Worm (Caenorhabditis elegans) whole organism, midembryonic: Measurements from ENCODE around the gene str-199.

Experiments
- T22C8.4 ChIP-seq: fragments of 200-800 bp; sonication (Bioruptor generic); IDR thresholded peaks from 2 replicates; pipeline ENCODE4 v1.3.6; 2022; ENCODE audit warnings: missing genetic modification characterization, missing compliant biosample characterization
- cog-1 ChIP-seq: sonication (generic microtip); optimal IDR thresholded peaks from 2 replicates; lab custom pipeline; 2016; ENCODE audit warnings: missing genetic modification characterization, missing compliant biosample characterization
- flt-1 ChIP-seq: fragments of 200-800 bp; sonication (Bioruptor generic); IDR thresholded peaks from 2 replicates; pipeline ENCODE4 v1.3.6; 2022; ENCODE audit warnings: missing genetic modification characterization, missing compliant biosample characterization
- klf-2 ChIP-seq: fragments of 200-800 bp; sonication (Bioruptor generic); conservative IDR thresholded peaks from 2 replicates; pipeline ENCODE4 v1.3.6; 2022; ENCODE audit warnings: missing genetic modification reagents, missing genetic modification characterization, missing compliant biosample characterization
- med-1 ChIP-seq: sonication (generic microtip); optimal IDR thresholded peaks from 2 replicates; lab custom pipeline; 2017; ENCODE audit warnings: missing genetic modification characterization, mild to moderate bottlenecking, missing compliant biosample characterization, antibody characterized with exemption, missing genetic modification reagents; ENCODE audit not compliant: insufficient read depth
- ref-1 ChIP-seq: fragments of 200-800 bp; sonication (Bioruptor generic); conservative IDR thresholded peaks from 2 replicates; pipeline ENCODE4 v1.3.6; 2022; ENCODE audit warnings: missing genetic modification reagents, missing genetic modification characterization, missing compliant biosample characterization
- tab-1 ChIP-seq: fragments of 200-800 bp; sonication (Bioruptor generic); IDR thresholded peaks from 2 replicates; pipeline ENCODE4 v1.3.6; 2022; ENCODE audit warnings: missing genetic modification characterization, missing compliant biosample characterization
- ztf-23 ChIP-seq: fragments of 200-800 bp; sonication (Bioruptor generic); IDR thresholded peaks from 2 replicates; pipeline ENCODE4 v1.3.6; 2022; ENCODE audit warnings: missing genetic modification reagents, missing genetic modification characterization, missing compliant biosample characterization
- ztf-29 ChIP-seq: fragments of 200-800 bp; sonication (Bioruptor generic); IDR thresholded peaks from 2 replicates; pipeline ENCODE4 v1.3.6; 2022; ENCODE audit warnings: missing genetic modification reagents, missing genetic modification characterization, missing compliant biosample characterization

The str-199 gene

ce11 chrV:17173738-17174137 is 16.6 kb downstream of the str-199 start, which contains the start of gene srbc-25:
srbc-25 (plus strand) TSS chrV:17174038.
- TF ChIP-seq ztf-29 (GFP tag; lab: Robert Waterston, UW) (no peak), cog-1 (no peak), flt-1 (GFP tag; lab: Robert Waterston, UW) (no peak)

DNA sequence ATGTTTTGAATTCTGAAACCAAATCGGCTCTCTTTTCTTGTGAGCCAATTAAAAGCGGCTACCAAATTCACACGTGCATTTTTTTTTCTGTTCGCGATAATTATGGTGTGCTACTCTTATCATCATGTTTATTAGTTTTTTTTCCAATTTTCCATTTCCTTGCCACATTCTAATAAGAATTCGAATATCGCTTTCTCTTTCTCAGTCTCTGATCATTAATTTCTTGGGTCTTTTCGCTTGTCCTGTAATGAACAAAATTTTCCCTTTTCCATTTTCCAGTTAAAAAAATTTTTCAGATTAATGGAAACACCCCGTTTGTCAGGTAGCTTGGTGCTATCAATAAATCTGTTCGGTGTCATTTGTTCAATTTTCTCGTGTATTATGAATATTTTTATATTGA is 18.7 kb downstream of the str-199 start, which contains the start of gene srbc-26:
Gene srbc-26, plus strand, starts transcription at position 301 of the 400 bp plus-strand sequence.
- no peak for TF ChIP-seq ref-1 (GFP tag; lab: Robert Waterston, UW)
- no peak for TF ChIP-seq ztf-29 (GFP tag; lab: Robert Waterston, UW)
- no peak for TF ChIP-seq klf-2 (GFP tag; lab: Robert Waterston, UW)
- TF ChIP-seq med-1 (GFP tag; lab: Kevin White, UChicago), result no peak

- TF ChIP-seq flt-1 (GFP tag; lab: Robert Waterston, UW) (no peak), tab-1 (no peak), ztf-29 (GFP tag; lab: Robert Waterston, UW) (no peak), med-1 (GFP tag; lab: Kevin White, UChicago) (no peak)
These were observed 19.5 kb downstream of the str-199 start, which contains the start of gene srw-51 for ce11 chrV:17170822-17171221. srw-51 (minus strand) TSS chrV:17170922.

ce11 chrV:17167457-17167856 is 22.8 kb downstream of the str-199 start, which contains the start of gene srz-66:
srz-66 (minus strand) TSS chrV:17167557.
- no peak for TF ChIP-seq klf-2 (GFP tag; lab: Robert Waterston, UW)
- no peak for TF ChIP-seq cog-1
- no peak for TF ChIP-seq tab-1
- no peak for TF ChIP-seq ref-1 (GFP tag; lab: Robert Waterston, UW)
- no peak for TF ChIP-seq ztf-29 (GFP tag; lab: Robert Waterston, UW)
- TF ChIP-seq flt-1 (GFP tag; lab: Robert Waterston, UW), result no peak
- no peak for TF ChIP-seq ztf-23 (GFP tag; lab: Robert Waterston, UW)
- TF ChIP-seq med-1 (GFP tag; lab: Kevin White, UChicago), result no peak
- TF ChIP-seq T22C8.4 (GFP tag; lab: Robert Waterston, UW), result no peak

DNA sequence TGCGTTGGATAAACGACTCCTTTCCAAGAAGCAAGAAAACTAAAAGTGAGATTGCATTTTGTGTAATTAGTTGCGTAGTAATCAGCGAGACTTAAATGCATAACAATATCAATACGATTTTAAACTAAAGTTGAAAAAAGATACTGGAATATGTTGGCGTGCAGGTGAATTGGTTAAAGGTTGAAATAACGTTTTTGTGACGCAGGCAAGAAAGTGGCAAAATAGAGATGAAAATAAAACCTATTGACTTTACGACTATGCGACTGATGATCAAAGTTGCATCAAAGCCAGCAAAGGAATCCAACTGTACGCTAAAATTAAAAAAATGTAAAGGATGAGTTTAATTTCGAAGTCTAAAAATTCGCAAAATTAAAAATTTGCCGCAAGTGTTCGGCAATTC is 24.9 kb downstream of the str-199 start, which contains the start of gene srh-102:
Gene srh-102, minus strand, starts transcription at position 101 of the 400 bp plus-strand sequence.
- TF ChIP-seq ztf-29 (GFP tag; lab: Robert Waterston, UW) (no peak), flt-1 (GFP tag; lab: Robert Waterston, UW) (no peak), klf-2 (GFP tag; lab: Robert Waterston, UW) (no peak), ref-1 (GFP tag; lab: Robert Waterston, UW) (no peak), T22C8.4 (GFP tag; lab: Robert Waterston, UW) (no peak), cog-1 (no peak), tab-1 (no peak), ztf-23 (GFP tag; lab: Robert Waterston, UW) (no peak), med-1 (GFP tag; lab: Kevin White, UChicago) (no peak)

DNA sequence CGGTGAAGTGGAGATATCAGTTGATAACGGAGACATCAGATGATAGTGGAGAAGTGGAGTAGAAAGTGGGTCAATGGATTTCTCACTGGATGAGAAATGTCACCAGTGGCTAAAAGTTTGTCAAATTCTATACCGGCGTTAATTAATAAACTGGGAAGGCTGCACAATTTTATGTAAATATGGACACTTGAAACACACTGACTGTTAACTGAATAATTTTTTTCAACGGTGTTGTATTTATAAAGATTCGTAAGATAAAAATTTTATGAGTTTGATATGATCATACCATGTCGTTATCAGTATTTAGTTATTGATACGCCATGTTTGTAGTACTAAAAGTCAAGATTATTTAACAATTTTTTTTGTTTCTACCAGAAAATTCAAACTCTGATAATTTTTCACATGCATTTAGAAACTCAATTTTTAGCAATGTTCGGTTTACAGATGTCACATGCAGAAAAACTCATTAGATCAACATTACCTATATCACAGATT is 30.8 kb downstream of the str-199 start, which contains the start of gene F40D4.12:
Gene F40D4.12, plus strand, starts transcription at position 445 of the 495 bp plus-strand sequence.
- TF ChIP-seq klf-2 (GFP tag; lab: Robert Waterston, UW) (no peak), med-1 (GFP tag; lab: Kevin White, UChicago) (no peak), ref-1 (GFP tag; lab: Robert Waterston, UW) (no peak), cog-1 (no peak), tab-1 (no peak), flt-1 (GFP tag; lab: Robert Waterston, UW) (no peak), ztf-29 (GFP tag; lab: Robert Waterston, UW) (no peak), T22C8.4 (GFP tag; lab: Robert Waterston, UW) (no peak), ztf-23 (GFP tag; lab: Robert Waterston, UW) (no peak)

DNA sequence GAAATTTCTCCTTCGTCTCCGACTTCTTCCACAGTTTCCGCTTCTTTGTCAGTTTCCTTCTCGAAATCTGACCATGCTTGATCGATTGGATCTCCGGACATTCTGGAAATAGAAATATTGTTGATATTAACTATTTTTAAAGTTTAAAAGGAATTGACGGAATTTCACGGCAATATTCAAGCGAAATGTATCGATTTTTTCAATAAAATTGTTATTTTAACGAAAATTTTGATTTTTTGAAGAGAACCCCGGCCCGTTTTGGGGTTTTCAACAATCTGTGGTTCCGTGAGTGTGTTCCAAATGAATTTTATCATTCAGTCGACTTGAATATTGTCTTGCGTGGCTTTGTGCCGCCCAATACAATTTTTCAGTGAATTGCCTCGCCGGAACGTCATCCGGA is 33.1 kb downstream of the str-199 start, which contains the start of gene F40D4.13:
Gene F40D4.13, minus strand, starts transcription at position 101 of the 400 bp plus-strand sequence.
- TF ChIP-seq cog-1 (no peak), T22C8.4 (GFP tag; lab: Robert Waterston, UW) (no peak), med-1 (GFP tag; lab: Kevin White, UChicago) (no peak), klf-2 (GFP tag; lab: Robert Waterston, UW) (no peak), tab-1 (no peak), ztf-23 (GFP tag; lab: Robert Waterston, UW) (no peak), ztf-29 (GFP tag; lab: Robert Waterston, UW) (no peak), flt-1 (GFP tag; lab: Robert Waterston, UW) (no peak), ref-1 (GFP tag; lab: Robert Waterston, UW) (no peak)

ce11 chrV:17155384-17155858 is 34.9 kb downstream of the str-199 start, which contains the start of gene F40D4.17:
F40D4.17 (minus strand) TSS chrV:17155434.
- no peak for TF ChIP-seq flt-1 (GFP tag; lab: Robert Waterston, UW)
- no peak for TF ChIP-seq ztf-29 (GFP tag; lab: Robert Waterston, UW)
- no peak for TF ChIP-seq ref-1 (GFP tag; lab: Robert Waterston, UW)
- TF ChIP-seq T22C8.4 (GFP tag; lab: Robert Waterston, UW), result no peak
- TF ChIP-seq cog-1, result no peak
- TF ChIP-seq klf-2 (GFP tag; lab: Robert Waterston, UW), result no peak
- TF ChIP-seq med-1 (GFP tag; lab: Kevin White, UChicago), result no peak
- TF ChIP-seq tab-1, result no peak

- TF ChIP-seq klf-2 (GFP tag; lab: Robert Waterston, UW) (no peak), flt-1 (GFP tag; lab: Robert Waterston, UW) (no peak), med-1 (GFP tag; lab: Kevin White, UChicago) (no peak), ztf-29 (GFP tag; lab: Robert Waterston, UW) (no peak), T22C8.4 (GFP tag; lab: Robert Waterston, UW) (no peak), ztf-23 (GFP tag; lab: Robert Waterston, UW) (no peak)
These were observed 35.4 kb downstream of the str-199 start for ce11 chrV:17154944-17155343.
